Worm (Caenorhabditis elegans) whole organism, early embryonic: ENCODE results near the gene gcy-3.

Source experiments
- B0310.2 ChIP-seq: sonication (generic microtip); optimal IDR thresholded peaks from 2 replicates; lab custom pipeline; 2016; ENCODE audit warnings: mild to moderate bottlenecking, missing genetic modification characterization, missing compliant biosample characterization
- F13C5.2 ChIP-seq: sonication (generic microtip); optimal IDR thresholded peaks from 2 replicates; lab custom pipeline; 2017; ENCODE audit warnings: mild to moderate bottlenecking, missing genetic modification characterization, inconsistent platforms, missing compliant biosample characterization
- aly-1 ChIP-seq: sonication (generic microtip); optimal IDR thresholded peaks from 2 replicates; lab custom pipeline; 2016; ENCODE audit warnings: missing genetic modification characterization, missing compliant biosample characterization
- ama-1 ChIP-seq: fragments of 150-350 bp; optimal IDR thresholded peaks from 2 replicates; lab custom pipeline; 2014
- ceh-13 ChIP-seq: fragments of 200-800 bp; sonication (Bioruptor generic); optimal IDR thresholded peaks from 2 replicates; lab custom pipeline; 2018; ENCODE audit warnings: mild to moderate bottlenecking, missing genetic modification characterization, missing compliant biosample characterization
- ceh-36 ChIP-seq: sonication (generic microtip); optimal IDR thresholded peaks from 2 replicates; lab custom pipeline; 2016; ENCODE audit warnings: missing genetic modification characterization, inconsistent platforms, missing compliant biosample characterization
- ets-7 ChIP-seq: sonication (generic microtip); optimal IDR thresholded peaks from 2 replicates; lab custom pipeline; 2016; ENCODE audit warnings: missing genotype, missing genetic modification characterization, missing compliant biosample characterization
- flt-1 ChIP-seq: fragments of 200-800 bp; sonication (Bioruptor generic); IDR thresholded peaks from 2 replicates; pipeline ENCODE4 v1.3.6; 2022; ENCODE audit warnings: missing genetic modification characterization, missing compliant biosample characterization
- hmbx-1 ChIP-seq: sonication (generic microtip); optimal IDR thresholded peaks from 2 replicates; lab custom pipeline; 2016; ENCODE audit warnings: mild to moderate bottlenecking, missing genetic modification characterization, missing compliant biosample characterization
- hmg-4 ChIP-seq: fragments of 200-800 bp; sonication (Bioruptor generic); optimal IDR thresholded peaks from 2 replicates; lab custom pipeline; 2018; ENCODE audit warnings: mild to moderate bottlenecking, missing genetic modification characterization, missing compliant biosample characterization
- hnd-1 ChIP-seq: sonication (generic microtip); optimal IDR thresholded peaks from 2 replicates; lab custom pipeline; 2016; ENCODE audit warnings: missing genetic modification characterization, missing compliant biosample characterization
- pes-1 ChIP-seq: fragments of 200-800 bp; sonication (Bioruptor generic); IDR thresholded peaks from 2 replicates; pipeline ENCODE4 v1.3.6; 2022; ENCODE audit warnings: missing genetic modification reagents, missing genetic modification characterization, missing compliant biosample characterization
- scrt-1 ChIP-seq: fragments of 200-800 bp; sonication (Bioruptor generic); IDR thresholded peaks from 2 replicates; pipeline ENCODE4 v1.3.6; 2022; ENCODE audit warnings: missing genetic modification characterization, missing compliant biosample characterization
- sea-1 ChIP-seq: fragments of 200-800 bp; sonication (Bioruptor generic); conservative IDR thresholded peaks from 2 replicates; pipeline ENCODE4 v1.3.6; 2022; ENCODE audit warnings: missing genetic modification characterization, missing compliant biosample characterization
- tbx-11 ChIP-seq: fragments of 200-800 bp; sonication (Bioruptor generic); IDR thresholded peaks from 2 replicates; pipeline ENCODE4 v1.3.6; 2022; ENCODE audit warnings: missing genetic modification characterization, missing compliant biosample characterization
- tbx-37 ChIP-seq: fragments of 200-800 bp; sonication (Bioruptor generic); conservative IDR thresholded peaks from 2 replicates; pipeline ENCODE4 v1.3.6; 2022; ENCODE audit warnings: missing genetic modification reagents, missing genetic modification characterization, missing compliant biosample characterization
- tra-4 ChIP-seq: sonication (generic microtip); optimal IDR thresholded peaks from 2 replicates; lab custom pipeline; 2017; ENCODE audit warnings: missing genetic modification characterization, missing compliant biosample characterization

Gene gcy-3

DNA sequence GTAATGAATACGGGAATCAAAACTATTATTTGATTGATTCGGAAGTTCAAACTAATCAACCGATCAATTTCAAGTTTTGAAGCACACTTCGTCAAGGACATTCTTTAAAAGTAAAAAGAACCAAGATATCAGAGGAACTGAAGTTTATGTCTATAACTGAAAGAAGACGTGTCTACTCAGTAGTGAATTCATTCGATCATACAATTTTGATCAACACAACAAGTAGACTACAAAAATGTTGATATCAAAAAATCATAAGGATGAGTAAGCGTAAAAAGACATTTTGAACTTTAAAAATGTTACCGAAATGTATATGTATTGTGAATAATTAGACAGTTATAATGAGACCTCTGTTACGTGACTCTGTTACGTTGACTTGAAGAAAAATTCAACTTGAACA is 35.7 kb upstream of the gcy-3 start, which contains the start of gene sra-4:
Gene sra-4, minus strand, starts transcription at position 101 of the 400 bp plus-strand sequence.
- no peak for TF ChIP-seq tra-4 (tag; lab: Kevin White, UChicago)
- no peak for TF ChIP-seq tbx-37
- no peak for TF ChIP-seq hmg-4
- no peak for TF ChIP-seq aly-1
- TF ChIP-seq pes-1 (GFP tag; lab: Robert Waterston, UW), result no peak
- no peak for TF ChIP-seq sea-1 (GFP tag; lab: Robert Waterston, UW)
- no peak for TF ChIP-seq hmbx-1 (tag; lab: Kevin White, UChicago)
- no peak for TF ChIP-seq ets-7 (tag; lab: Kevin White, UChicago)
- no peak for TF ChIP-seq ama-1
- no peak for TF ChIP-seq flt-1 (GFP tag; lab: Robert Waterston, UW)
- TF ChIP-seq tbx-11 (GFP tag; lab: Robert Waterston, UW), result no peak
- TF ChIP-seq ceh-13 (GFP tag; lab: Kevin White, UChicago), result no peak
- TF ChIP-seq B0310.2 (tag; lab: Kevin White, UChicago), result no peak

DNA sequence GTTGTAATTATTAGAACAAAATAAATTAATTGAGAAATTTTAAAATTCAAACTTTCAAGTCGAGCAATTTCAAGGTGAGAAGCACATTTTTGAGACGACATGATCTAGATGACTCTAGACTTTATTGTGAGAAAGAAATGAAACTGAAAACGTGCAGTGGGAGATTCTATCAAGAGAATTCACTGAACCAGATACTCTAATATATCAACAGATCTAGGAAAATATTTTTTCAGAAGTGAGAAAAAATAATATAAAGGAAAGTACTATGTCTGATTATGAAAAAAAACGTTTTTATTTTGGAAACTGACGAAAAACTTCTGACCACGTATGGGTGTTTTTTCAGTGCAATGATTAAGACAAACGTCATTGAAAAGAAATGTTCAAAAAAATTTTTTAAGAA is 33.6 kb upstream of the gcy-3 start, which contains the start of gene sra-3:
Gene sra-3, minus strand, starts transcription at position 101 of the 400 bp plus-strand sequence.
- TF ChIP-seq B0310.2 (tag; lab: Kevin White, UChicago) (no peak), ceh-36 (tag; lab: Kevin White, UChicago) (no peak), hmbx-1 (tag; lab: Kevin White, UChicago) (no peak), sea-1 (GFP tag; lab: Robert Waterston, UW) (no peak), hmg-4 (no peak)

DNA sequence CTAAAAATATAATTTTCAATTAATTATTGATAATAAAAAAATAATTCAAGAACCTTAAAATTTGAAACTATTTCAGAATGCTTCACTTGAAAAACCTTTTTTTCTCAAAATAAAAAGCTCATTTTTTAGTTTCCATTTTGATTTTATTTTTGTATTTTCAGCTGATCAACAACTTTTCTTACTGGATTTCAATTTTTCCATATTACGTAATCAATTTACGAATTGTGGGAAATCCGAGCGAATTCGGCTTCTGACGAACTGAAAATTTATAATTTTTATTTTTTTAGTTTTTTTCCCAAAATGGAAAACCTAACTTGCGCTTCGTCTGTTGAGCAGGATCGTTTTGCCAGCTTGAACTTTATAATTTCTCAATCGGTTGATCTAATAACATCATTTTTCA is 30.3 kb upstream of the gcy-3 start, which contains the start of gene sra-8:
Gene sra-8, plus strand, starts transcription at position 301 of the 400 bp plus-strand sequence.
- TF ChIP-seq ets-7 (tag; lab: Kevin White, UChicago), result no peak
- TF ChIP-seq flt-1 (GFP tag; lab: Robert Waterston, UW), result no peak
- no peak for TF ChIP-seq hnd-1
- TF ChIP-seq sea-1 (GFP tag; lab: Robert Waterston, UW), result no peak
- no peak for TF ChIP-seq ama-1
- TF ChIP-seq B0310.2 (tag; lab: Kevin White, UChicago), result no peak
- TF ChIP-seq pes-1 (GFP tag; lab: Robert Waterston, UW), result no peak

DNA sequence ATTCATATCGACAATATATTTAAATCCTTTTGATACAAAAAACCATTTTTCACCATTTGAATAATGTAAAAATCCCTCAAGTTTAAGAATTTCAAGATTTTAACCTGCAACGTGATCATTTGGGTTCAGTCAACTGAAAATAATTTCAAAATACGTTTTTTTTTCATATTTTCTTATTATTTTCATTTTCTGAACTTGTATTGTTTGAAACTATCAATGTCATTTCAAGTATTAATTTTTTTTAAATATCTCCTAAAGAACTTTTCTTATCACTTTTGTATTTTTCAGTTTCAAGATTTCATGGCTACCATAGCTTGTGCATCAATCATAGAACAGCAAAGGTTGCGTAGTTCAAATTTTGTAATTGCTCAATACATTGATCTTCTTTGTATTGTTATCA is 24.9 kb upstream of the gcy-3 start, which contains the start of gene sra-9:
Gene sra-9, plus strand, starts transcription at position 301 of the 400 bp plus-strand sequence.
- TF ChIP-seq hnd-1, result no peak
- no peak for TF ChIP-seq ceh-13 (GFP tag; lab: Kevin White, UChicago)
- TF ChIP-seq hmg-4, result no peak
- no peak for TF ChIP-seq flt-1 (GFP tag; lab: Robert Waterston, UW)
- TF ChIP-seq aly-1, result no peak
- TF ChIP-seq ets-7 (tag; lab: Kevin White, UChicago), result no peak
- no peak for TF ChIP-seq ama-1
- TF ChIP-seq tra-4 (tag; lab: Kevin White, UChicago), result no peak
- TF ChIP-seq scrt-1 (GFP tag; lab: Robert Waterston, UW), result no peak
- no peak for TF ChIP-seq sea-1 (GFP tag; lab: Robert Waterston, UW)
- no peak for TF ChIP-seq hmbx-1 (tag; lab: Kevin White, UChicago)
- TF ChIP-seq tbx-11 (GFP tag; lab: Robert Waterston, UW), result no peak
- TF ChIP-seq pes-1 (GFP tag; lab: Robert Waterston, UW), result no peak

DNA sequence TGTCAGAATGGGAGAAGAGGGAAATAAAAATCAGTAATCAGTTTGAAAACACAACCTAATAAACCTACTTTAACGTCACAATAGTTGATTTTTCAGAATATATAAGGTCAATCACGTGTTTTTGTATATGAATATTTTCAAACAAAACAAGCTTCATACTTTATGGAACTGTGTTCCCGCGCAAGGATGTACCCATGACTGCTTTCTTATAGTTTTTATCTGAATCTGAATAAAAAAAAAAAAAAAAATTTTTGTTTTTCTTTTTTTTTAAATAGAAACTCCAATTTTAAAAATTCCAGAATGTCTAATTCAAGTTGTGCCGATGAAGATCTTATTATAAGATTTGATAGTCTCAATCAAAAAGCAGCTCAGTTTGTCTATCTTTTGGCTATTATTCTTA is 21.4 kb upstream of the gcy-3 start, which contains the start of gene sra-2:
Gene sra-2, plus strand, starts transcription at position 301 of the 400 bp plus-strand sequence.
- TF ChIP-seq aly-1, result no peak
- TF ChIP-seq ceh-13 (GFP tag; lab: Kevin White, UChicago), result no peak
- TF ChIP-seq ceh-36 (tag; lab: Kevin White, UChicago), result no peak
- TF ChIP-seq tra-4 (tag; lab: Kevin White, UChicago), result no peak
- TF ChIP-seq sea-1 (GFP tag; lab: Robert Waterston, UW), result no peak
- TF ChIP-seq tbx-11 (GFP tag; lab: Robert Waterston, UW), result no peak
- TF ChIP-seq scrt-1 (GFP tag; lab: Robert Waterston, UW), result no peak
- TF ChIP-seq F13C5.2, result no peak
- TF ChIP-seq ets-7 (tag; lab: Kevin White, UChicago), result no peak
- TF ChIP-seq B0310.2 (tag; lab: Kevin White, UChicago), result no peak
- no peak for TF ChIP-seq tbx-37
- no peak for TF ChIP-seq hnd-1
- no peak for TF ChIP-seq hmg-4
- TF ChIP-seq flt-1 (GFP tag; lab: Robert Waterston, UW), result no peak

DNA sequence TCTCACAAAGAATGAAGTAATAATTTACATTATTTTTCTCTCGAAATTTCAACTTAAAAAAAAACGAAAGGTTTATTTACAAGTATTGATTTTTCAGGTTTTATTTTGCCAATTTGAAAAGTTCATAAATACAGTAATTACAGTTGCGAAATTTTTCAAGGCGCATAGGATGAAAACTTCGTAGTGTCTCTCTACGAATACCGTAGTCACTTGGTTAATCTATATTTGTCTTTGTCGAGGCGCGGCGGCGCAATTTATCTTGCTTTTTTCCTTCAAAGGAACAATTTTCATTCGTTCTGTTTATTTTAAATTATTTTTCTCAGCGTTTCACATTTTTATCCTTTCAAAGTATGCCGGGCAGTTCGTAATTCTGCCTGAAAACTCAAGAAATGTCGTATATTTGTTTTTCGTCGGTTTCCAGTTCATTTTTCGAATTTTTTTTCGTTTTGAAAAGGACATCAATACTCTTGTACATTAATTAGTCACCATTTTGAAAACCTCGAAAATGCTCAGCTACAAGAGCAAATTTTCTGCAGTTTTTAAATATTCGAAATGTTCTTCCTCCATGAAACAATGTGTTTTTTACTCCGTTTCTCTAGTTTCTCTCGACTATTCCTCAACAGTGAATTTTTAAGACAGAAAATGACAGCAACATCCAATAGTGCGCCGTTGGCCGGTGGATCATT is 16.6 kb upstream of the gcy-3 start, which contains the start of gene mex-6:
Gene mex-6, plus strand, starts transcription at position 636 of the 686 bp plus-strand sequence.
- TF ChIP-seq aly-1 (no peak), B0310.2 (tag; lab: Kevin White, UChicago) (no peak), ceh-36 (tag; lab: Kevin White, UChicago) (no peak), F13C5.2 (no peak), pes-1 (GFP tag; lab: Robert Waterston, UW) (no peak), sea-1 (GFP tag; lab: Robert Waterston, UW) (no peak), tbx-11 (GFP tag; lab: Robert Waterston, UW) (no peak), ets-7 (tag; lab: Kevin White, UChicago) (no peak), ceh-13 (GFP tag; lab: Kevin White, UChicago) (no peak), flt-1 (GFP tag; lab: Robert Waterston, UW) (no peak), scrt-1 (GFP tag; lab: Robert Waterston, UW) (no peak), ama-1 (no peak), hmbx-1 (tag; lab: Kevin White, UChicago) (no peak)

DNA sequence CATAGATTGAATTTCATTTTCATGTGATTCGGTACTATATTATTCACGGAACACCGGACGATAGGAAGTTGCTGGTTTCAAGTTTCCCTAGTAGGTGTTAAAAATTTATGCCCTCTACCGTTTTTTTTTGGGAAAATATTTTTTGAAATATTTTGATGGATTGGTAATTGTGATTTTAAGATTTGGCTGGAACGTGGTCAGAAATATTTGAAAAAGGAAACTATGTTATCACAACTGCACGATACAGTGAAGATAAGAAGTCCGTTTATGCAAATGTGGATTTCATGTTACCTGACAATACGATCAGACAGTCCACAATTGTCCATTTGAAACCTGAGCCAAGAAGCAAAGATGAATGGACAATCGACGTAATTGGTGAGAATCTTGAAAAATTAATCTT is 15.9 kb upstream of the gcy-3 start, which contains the start of gene AH6.17:
Gene AH6.17, plus strand, starts transcription at position 185 of the 400 bp plus-strand sequence.
- no peak for TF ChIP-seq ceh-13 (GFP tag; lab: Kevin White, UChicago)
- TF ChIP-seq sea-1 (GFP tag; lab: Robert Waterston, UW), result no peak
- TF ChIP-seq tbx-37, result no peak
- no peak for TF ChIP-seq tbx-11 (GFP tag; lab: Robert Waterston, UW)
- no peak for TF ChIP-seq hnd-1
- no peak for TF ChIP-seq hmbx-1 (tag; lab: Kevin White, UChicago)
- TF ChIP-seq ets-7 (tag; lab: Kevin White, UChicago), result no peak
- no peak for TF ChIP-seq F13C5.2
- TF ChIP-seq tra-4 (tag; lab: Kevin White, UChicago), result no peak
- TF ChIP-seq ama-1, result no peak
- no peak for TF ChIP-seq ceh-36 (tag; lab: Kevin White, UChicago)
- no peak for TF ChIP-seq hmg-4
- no peak for TF ChIP-seq flt-1 (GFP tag; lab: Robert Waterston, UW)
- no peak for TF ChIP-seq pes-1 (GFP tag; lab: Robert Waterston, UW)
- TF ChIP-seq scrt-1 (GFP tag; lab: Robert Waterston, UW), result no peak
